Worm (Caenorhabditis elegans) whole organism, L4 larva: ENCODE measurements around the gene Y50E8A.6.

ENCODE experiments used
- F37D6.2 ChIP-seq: sonication (generic microtip); optimal IDR thresholded peaks from 2 replicates; lab custom pipeline; 2016; ENCODE audit warnings: mild to moderate bottlenecking, missing genetic modification characterization, missing compliant biosample characterization
- R02D3.7 ChIP-seq: fragments of 150-350 bp; sonication (generic microtip); optimal IDR thresholded peaks from 3 replicates; lab custom pipeline; 2014; ENCODE audit warnings: missing biosample characterization, missing genetic modification characterization
- aly-2 ChIP-seq: sonication (generic microtip); optimal IDR thresholded peaks from 2 replicates; lab custom pipeline; 2018; ENCODE audit warnings: missing biosample characterization, missing genetic modification characterization
- attf-4 ChIP-seq: sonication (generic microtip); optimal IDR thresholded peaks from 3 replicates; lab custom pipeline; 2017; ENCODE audit warnings: missing biosample characterization, missing genetic modification characterization
- egl-43 ChIP-seq: fragments of 200-800 bp; sonication (Bioruptor generic); IDR thresholded peaks from 2 replicates; pipeline ENCODE4 v1.3.6; 2022; ENCODE audit warnings: missing genetic modification reagents, missing genetic modification characterization, missing compliant biosample characterization
- jun-1 ChIP-seq: fragments of 150-350 bp; optimal IDR thresholded peaks from 2 replicates; lab custom pipeline; 2014; ENCODE audit warnings: missing biosample characterization, missing genetic modification reagents, missing genetic modification characterization
- nhr-25 ChIP-seq: sonication (generic microtip); optimal IDR thresholded peaks from 2 replicates; lab custom pipeline; 2017; ENCODE audit warnings: missing genetic modification characterization, mild to moderate bottlenecking, missing compliant biosample characterization, antibody characterized with exemption, moderate library complexity, borderline replicate concordance; ENCODE audit not compliant: insufficient read depth
- nhr-77 ChIP-seq: fragments of 150-350 bp; optimal IDR thresholded peaks from 2 replicates; lab custom pipeline; 2014; ENCODE audit warnings: missing biosample characterization, missing genetic modification characterization
- pha-4 ChIP-seq, 2 experiments: fragments of 150-350 bp in 1 of 2; fragments of 200-800 bp in 1 of 2; sonication (Bioruptor generic) in 1 of 2; IDR thresholded peaks in 1 of 2; optimal IDR thresholded peaks in 1 of 2; 2 replicates each; pipeline versions ENCODE4 v1.3.6 to Lab custom; 2014 to 2022; ENCODE audit warnings: missing genetic modification characterization in 2 of 2, missing genetic modification reagents in 2 of 2, missing biosample characterization in 1 of 2, missing compliant biosample characterization in 1 of 2
- pqm-1 ChIP-seq: sonication (generic microtip); optimal IDR thresholded peaks from 2 replicates; lab custom pipeline; 2017; ENCODE audit warnings: missing biosample characterization, missing genetic modification characterization
- unc-130 ChIP-seq: sonication (generic microtip); optimal IDR thresholded peaks from 2 replicates; lab custom pipeline; 2016; ENCODE audit warnings: missing genetic modification reagents, missing genetic modification characterization, missing compliant biosample characterization
- unc-62 ChIP-seq, 3 experiments: fragments of 150-350 bp in 1 of 3; sonication (generic microtip); optimal IDR thresholded peaks in 2 of 3; peaks in 1 of 3; 1 replicate in 1 of 3; 2 replicates in 2 of 3; lab custom pipeline; 2014 to 2017; ENCODE audit warnings: missing biosample characterization in 3 of 3, missing genetic modification characterization in 3 of 3, missing genetic modification reagents in 3 of 3, missing genotype in 1 of 3
- zfp-2 ChIP-seq: sonication (generic microtip); optimal IDR thresholded peaks from 2 replicates; lab custom pipeline; 2016; ENCODE audit warnings: mild to moderate bottlenecking, missing genetic modification characterization, missing compliant biosample characterization
- ztf-11 ChIP-seq: fragments of 150-350 bp; optimal IDR thresholded peaks from 2 replicates; lab custom pipeline; 2014; ENCODE audit warnings: missing biosample characterization, missing genetic modification characterization

DNA sequence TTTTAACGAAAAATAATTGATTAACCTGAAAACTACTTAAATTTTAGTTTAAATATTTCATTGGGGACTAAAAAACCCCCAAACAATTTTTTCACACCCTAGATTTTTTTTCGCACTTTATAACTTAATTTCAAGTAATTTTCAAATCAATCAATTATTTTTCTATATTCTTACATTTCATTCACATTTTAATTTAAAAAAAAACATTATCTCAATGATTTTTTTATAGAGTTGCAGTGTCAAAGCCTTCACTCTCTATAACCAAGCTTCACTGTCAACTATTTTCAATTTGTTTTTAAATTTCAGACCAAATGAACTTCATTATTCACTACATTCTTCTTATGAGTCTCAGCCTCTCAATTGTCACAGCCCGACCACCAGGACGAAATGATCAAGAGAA is 14.5 kb downstream of the Y50E8A.6 start, which contains the start of gene Y50E8A.1:
- TF ChIP-seq R02D3.7 (tag; lab: Kevin White, UChicago) (no peak), jun-1 (tag; lab: Kevin White, UChicago) (no peak), pha-4 (GFP tag; IDR thresholded peaks at IDR 0.05; lab: Robert Waterston, UW) (no peak), pha-4 (tag; optimal IDR thresholded peaks at IDR 0.05; lab: Kevin White, UChicago) (no peak), F37D6.2 (tag; lab: Kevin White, UChicago) (no peak), unc-62 (GFP tag; optimal IDR thresholded peaks at IDR 0.05 in 1 of 2; lab: Kevin White, UChicago) (no peak), unc-62 (tag; optimal IDR thresholded peaks at IDR 0.05; lab: Kevin White, UChicago) (no peak), egl-43 (GFP tag; lab: Robert Waterston, UW) (no peak), nhr-77 (tag; lab: Kevin White, UChicago) (no peak), pqm-1 (tag; lab: Kevin White, UChicago) (no peak), zfp-2 (tag; lab: Kevin White, UChicago) (no peak), unc-130 (GFP tag; lab: Kevin White, UChicago) (no peak), aly-2 (no peak), ztf-11 (tag; lab: Kevin White, UChicago) (no peak), nhr-25 (tag; lab: Kevin White, UChicago) (no peak), attf-4 (tag; lab: Kevin White, UChicago) (no peak)
